Worm (Caenorhabditis elegans): ENCODE measurements around the gene clec-26.

DNA sequence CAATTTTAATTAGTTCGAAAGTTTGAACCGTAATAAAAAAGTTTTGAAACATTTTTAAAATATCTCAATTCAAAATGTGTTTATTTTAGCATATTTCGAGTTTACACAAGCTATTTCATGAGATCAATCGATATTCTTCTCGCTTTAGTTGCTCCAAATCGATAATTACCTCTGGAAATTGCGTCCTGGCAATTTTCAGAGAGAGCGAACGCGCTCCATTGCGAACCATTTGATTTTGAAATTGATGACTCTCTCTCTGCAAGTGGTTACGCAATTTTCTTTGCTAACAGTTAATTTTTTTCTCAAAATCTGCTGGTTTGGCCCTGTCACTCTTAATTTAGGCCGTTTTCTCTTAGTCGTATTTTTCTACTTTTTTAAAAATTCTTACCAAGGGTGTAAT is 47.9 kb upstream of the clec-26 start:
- TF ChIP-seq flt-1 (GFP tag; IDR thresholded peaks at IDR 0.05): no peak
- TF ChIP-seq ama-1 (optimal IDR thresholded peaks at IDR 0.05): no peak
- TF ChIP-seq B0310.2 (tag; optimal IDR thresholded peaks at IDR 0.05): no peak

Measured in whole organism, early embryonic.